Worm (Caenorhabditis elegans) whole organism, L2 larva: Measurements from ENCODE around the gene T08B6.9.
A peak's percentile ranks its signal among the peaks of the same experiment; 100 is the strongest.

Source experiments
- C34F6.9 ChIP-seq: fragments of 150-350 bp; optimal IDR thresholded peaks from 2 replicates; lab custom pipeline; 2014; ENCODE audit warnings: missing biosample characterization, missing genetic modification characterization
- R02D3.7 ChIP-seq: fragments of 150-350 bp; optimal IDR thresholded peaks from 2 replicates; lab custom pipeline; 2014; ENCODE audit warnings: missing biosample characterization, missing genetic modification characterization
- Y55F3AM.14 ChIP-seq: fragments of 200-800 bp; sonication (Bioruptor generic); optimal IDR thresholded peaks from 2 replicates; lab custom pipeline; 2018; ENCODE audit warnings: mild to moderate bottlenecking, missing genetic modification characterization, missing compliant biosample characterization
- ZK546.5 ChIP-seq: sonication (generic microtip); optimal IDR thresholded peaks from 2 replicates; lab custom pipeline; 2017; ENCODE audit warnings: missing biosample characterization, missing genetic modification characterization
- aly-2 ChIP-seq: fragments of 150-350 bp; optimal IDR thresholded peaks from 2 replicates; lab custom pipeline; 2014; ENCODE audit warnings: missing biosample characterization, missing genetic modification characterization
- ama-1 ChIP-seq: fragments of 150-350 bp; optimal IDR thresholded peaks from 2 replicates; lab custom pipeline; 2018; ENCODE audit warnings: inconsistent platforms
- blmp-1 ChIP-seq: sonication (generic microtip); optimal IDR thresholded peaks from 2 replicates; lab custom pipeline; 2017; ENCODE audit warnings: missing genetic modification characterization, mild to moderate bottlenecking, missing compliant biosample characterization, antibody characterized with exemption, moderate library complexity; ENCODE audit not compliant: insufficient read depth
- ceh-16 ChIP-seq: fragments of 150-350 bp; optimal IDR thresholded peaks from 2 replicates; lab custom pipeline; 2014; ENCODE audit warnings: missing biosample characterization, missing genetic modification characterization
- ceh-82 ChIP-seq: fragments of 150-350 bp; optimal IDR thresholded peaks from 2 replicates; lab custom pipeline; 2014; ENCODE audit warnings: missing biosample characterization, missing genetic modification characterization
- crh-2 ChIP-seq: sonication (generic microtip); optimal IDR thresholded peaks from 2 replicates; lab custom pipeline; 2017; ENCODE audit warnings: missing biosample characterization, missing genetic modification characterization
- dmd-4 ChIP-seq: sonication (generic microtip); optimal IDR thresholded peaks from 2 replicates; lab custom pipeline; 2017; ENCODE audit warnings: missing biosample characterization, missing genetic modification characterization
- egl-27 ChIP-seq: sonication (generic microtip); optimal IDR thresholded peaks from 3 replicates; lab custom pipeline; 2017; ENCODE audit warnings: missing biosample characterization, missing genetic modification reagents, missing genetic modification characterization
- elt-1 ChIP-seq: fragments of 150-350 bp; optimal IDR thresholded peaks from 2 replicates; lab custom pipeline; 2014; ENCODE audit warnings: missing biosample characterization, missing genetic modification characterization
- elt-3 ChIP-seq: sonication (generic microtip); optimal IDR thresholded peaks from 2 replicates; lab custom pipeline; 2017; ENCODE audit warnings: missing biosample characterization, missing genetic modification characterization
- fos-1 ChIP-seq: fragments of 150-350 bp; optimal IDR thresholded peaks from 2 replicates; lab custom pipeline; 2014; ENCODE audit warnings: missing biosample characterization, missing genetic modification characterization
- gmeb-1 ChIP-seq: fragments of 150-350 bp; optimal IDR thresholded peaks from 2 replicates; lab custom pipeline; 2014; ENCODE audit warnings: missing biosample characterization, missing genetic modification characterization
- lin-13 ChIP-seq: fragments of 150-350 bp; optimal IDR thresholded peaks from 2 replicates; lab custom pipeline; 2014; ENCODE audit warnings: missing biosample characterization, missing genetic modification reagents, missing genetic modification characterization
- lin-39 ChIP-seq: fragments of 150-350 bp; optimal IDR thresholded peaks from 2 replicates; lab custom pipeline; 2014; ENCODE audit warnings: missing biosample characterization, missing genetic modification reagents, missing genetic modification characterization
- lsy-2 ChIP-seq, 2 experiments: fragments of 150-350 bp in 1 of 2; sonication (generic microtip) in 1 of 2; optimal IDR thresholded peaks; 2 replicates each; lab custom pipeline; 2014 to 2017; ENCODE audit warnings: missing biosample characterization in 2 of 2, missing genetic modification characterization in 2 of 2
- mbf-1 ChIP-seq: sonication (generic microtip); optimal IDR thresholded peaks from 2 replicates; lab custom pipeline; 2017; ENCODE audit warnings: missing biosample characterization, missing genetic modification characterization
- mdl-1 ChIP-seq, 2 experiments: fragments of 150-350 bp in 1 of 2; sonication (generic microtip) in 1 of 2; optimal IDR thresholded peaks; 2 replicates each; lab custom pipeline; 2017; ENCODE audit warnings: missing biosample characterization in 2 of 2, missing genetic modification characterization in 2 of 2
- nhr-129 ChIP-seq: fragments of 150-350 bp; optimal IDR thresholded peaks from 2 replicates; lab custom pipeline; 2014; ENCODE audit warnings: missing biosample characterization, missing genetic modification characterization
- nhr-21 ChIP-seq: fragments of 150-350 bp; optimal IDR thresholded peaks from 2 replicates; lab custom pipeline; 2014; ENCODE audit warnings: missing biosample characterization, missing genetic modification characterization
- nhr-25 ChIP-seq: fragments of 150-350 bp; sonication (generic microtip); optimal IDR thresholded peaks from 3 replicates; lab custom pipeline; 2014; ENCODE audit warnings: missing biosample characterization, missing genetic modification characterization
- nhr-6 ChIP-seq: fragments of 150-350 bp; optimal IDR thresholded peaks from 2 replicates; lab custom pipeline; 2014; ENCODE audit warnings: missing biosample characterization, missing genetic modification characterization
- nhr-77 ChIP-seq: fragments of 150-350 bp; optimal IDR thresholded peaks from 2 replicates; lab custom pipeline; 2014; ENCODE audit warnings: missing biosample characterization, missing genetic modification characterization
- peb-1 ChIP-seq: fragments of 150-350 bp; optimal IDR thresholded peaks from 2 replicates; lab custom pipeline; 2014; ENCODE audit warnings: missing biosample characterization, missing genetic modification characterization
- sem-4 ChIP-seq: fragments of 150-350 bp; optimal IDR thresholded peaks from 2 replicates; lab custom pipeline; 2014; ENCODE audit warnings: missing biosample characterization, missing genetic modification reagents, missing genetic modification characterization
- sma-9 ChIP-seq, 2 experiments: fragments of 150-350 bp in 1 of 2; sonication (generic microtip) in 1 of 2; optimal IDR thresholded peaks; 2 replicates each; lab custom pipeline; 2014 to 2016; ENCODE audit warnings: missing genetic modification characterization in 2 of 2, mild to moderate bottlenecking in 1 of 2, missing biosample characterization in 1 of 2, missing compliant biosample characterization in 1 of 2, missing genetic modification reagents in 1 of 2, moderate library complexity in 1 of 2
- snpc-4 ChIP-seq: fragments of 150-350 bp; optimal IDR thresholded peaks from 2 replicates; lab custom pipeline; 2014; ENCODE audit warnings: missing biosample characterization, missing genetic modification characterization
- unc-39 ChIP-seq: fragments of 150-350 bp; optimal IDR thresholded peaks from 2 replicates; lab custom pipeline; 2014; ENCODE audit warnings: missing biosample characterization, missing genetic modification characterization
- unc-62 ChIP-seq: fragments of 150-350 bp; optimal IDR thresholded peaks from 2 replicates; lab custom pipeline; 2014; ENCODE audit warnings: missing biosample characterization, missing genetic modification reagents, missing genetic modification characterization
- ztf-1 ChIP-seq: fragments of 200-800 bp; sonication (Bioruptor generic); conservative IDR thresholded peaks from 2 replicates; pipeline ENCODE4 v1.3.6; 2022; ENCODE audit warnings: missing genetic modification characterization, missing compliant biosample characterization
- ztf-11 ChIP-seq: sonication (generic microtip); optimal IDR thresholded peaks from 2 replicates; lab custom pipeline; 2017; ENCODE audit warnings: missing biosample characterization, missing genetic modification characterization
- ztf-4 ChIP-seq: fragments of 150-350 bp; optimal IDR thresholded peaks from 2 replicates; lab custom pipeline; 2014; ENCODE audit warnings: missing biosample characterization, missing genetic modification characterization

The T08B6.9 gene

ce11 chrIV:4934103-4934502 is 43.5 kb downstream of the T08B6.9 start, which contains the start of gene str-153:
Gene str-153 (plus strand): TSS chrIV:4934403.
- TF ChIP-seq crh-2 (tag; lab: Kevin White, UChicago) (no peak), dmd-4 (tag; lab: Kevin White, UChicago) (no peak), R02D3.7 (no peak), elt-1 (tag; lab: Kevin White, UChicago) (no peak), sma-9 (GFP tag; optimal IDR thresholded peaks at IDR 0.05; lab: Kevin White, UChicago) (no peak), sma-9 (tag; optimal IDR thresholded peaks at IDR 0.05; lab: Kevin White, UChicago) (no peak), sem-4 (tag; lab: Kevin White, UChicago) (no peak), lin-13 (no peak), Y55F3AM.14 (GFP tag; lab: Kevin White, UChicago) (no peak), mdl-1 (tag; optimal IDR thresholded peaks at IDR 0.05; lab: Kevin White, UChicago) (no peak), gmeb-1 (tag; lab: Kevin White, UChicago) (no peak), aly-2 (tag; lab: Kevin White, UChicago) (no peak), snpc-4 (tag; lab: Kevin White, UChicago) (no peak), ZK546.5 (tag; lab: Kevin White, UChicago) (no peak), egl-27 (tag; lab: Kevin White, UChicago) (no peak), fos-1 (tag; lab: Kevin White, UChicago) (no peak), ztf-4 (tag; lab: Kevin White, UChicago) (no peak), nhr-21 (tag; lab: Kevin White, UChicago) (no peak), nhr-129 (tag; lab: Kevin White, UChicago) (no peak), blmp-1 (no peak), ceh-82 (tag; lab: Kevin White, UChicago) (no peak)

ce11 chrIV:4937647-4938046 is 47.0 kb downstream of the T08B6.9 start, which contains the start of gene fbxa-86:
Gene fbxa-86 (minus strand): TSS chrIV:4938013.
- no peak for TF ChIP-seq ztf-11 (tag; lab: Kevin White, UChicago)
- TF ChIP-seq R02D3.7, result no peak
- peak; percentile 69 for TF ChIP-seq fos-1 (tag; lab: Kevin White, UChicago)

- TF ChIP-seq nhr-129 (tag; lab: Kevin White, UChicago), result no peak
- no peak for TF ChIP-seq dmd-4 (tag; lab: Kevin White, UChicago)
- TF ChIP-seq Y55F3AM.14 (GFP tag; lab: Kevin White, UChicago), result no peak
- no peak for TF ChIP-seq ama-1
- no peak for TF ChIP-seq mbf-1 (tag; lab: Kevin White, UChicago)
- TF ChIP-seq ztf-1 (GFP tag; lab: Robert Waterston, UW), result no peak
- TF ChIP-seq crh-2 (tag; lab: Kevin White, UChicago), result no peak
- no peak for TF ChIP-seq ceh-16 (tag; lab: Kevin White, UChicago)
- TF ChIP-seq nhr-77 (tag; lab: Kevin White, UChicago), result no peak
- TF ChIP-seq lsy-2 (tag; optimal IDR thresholded peaks at IDR 0.05; lab: Kevin White, UChicago), result no peak
- no peak for TF ChIP-seq nhr-25 (tag; lab: Kevin White, UChicago)
- no peak for TF ChIP-seq elt-3 (tag; lab: Kevin White, UChicago)
- no peak for TF ChIP-seq unc-62
Observed at ce11 chrIV:4938664-4939063, 48.0 kb downstream of the T08B6.9 start, which contains the start of gene str-168. Gene str-168 (plus strand): TSS chrIV:4938964.

- no peak for TF ChIP-seq ztf-11 (tag; lab: Kevin White, UChicago)
- no peak for TF ChIP-seq R02D3.7
- TF ChIP-seq aly-2 (tag; lab: Kevin White, UChicago), result no peak
- no peak for TF ChIP-seq lin-39 (tag; lab: Kevin White, UChicago)
- no peak for TF ChIP-seq mbf-1 (tag; lab: Kevin White, UChicago)
- no peak for TF ChIP-seq nhr-6 (tag; lab: Kevin White, UChicago)
- TF ChIP-seq unc-39, result no peak
- TF ChIP-seq C34F6.9 (tag; lab: Kevin White, UChicago), result no peak
- TF ChIP-seq ztf-1 (GFP tag; lab: Robert Waterston, UW), result no peak
- TF ChIP-seq peb-1 (tag; lab: Kevin White, UChicago), result no peak
Observed at ce11 chrIV:4941681-4942080, 51.0 kb downstream of the T08B6.9 start, which contains the start of gene Y9C9A.5. Gene Y9C9A.5 (plus strand): TSS chrIV:4941981.
